Worm (Caenorhabditis elegans): Measurements from ENCODE around the gene ZC196.8.

The ZC196.8 gene

DNA sequence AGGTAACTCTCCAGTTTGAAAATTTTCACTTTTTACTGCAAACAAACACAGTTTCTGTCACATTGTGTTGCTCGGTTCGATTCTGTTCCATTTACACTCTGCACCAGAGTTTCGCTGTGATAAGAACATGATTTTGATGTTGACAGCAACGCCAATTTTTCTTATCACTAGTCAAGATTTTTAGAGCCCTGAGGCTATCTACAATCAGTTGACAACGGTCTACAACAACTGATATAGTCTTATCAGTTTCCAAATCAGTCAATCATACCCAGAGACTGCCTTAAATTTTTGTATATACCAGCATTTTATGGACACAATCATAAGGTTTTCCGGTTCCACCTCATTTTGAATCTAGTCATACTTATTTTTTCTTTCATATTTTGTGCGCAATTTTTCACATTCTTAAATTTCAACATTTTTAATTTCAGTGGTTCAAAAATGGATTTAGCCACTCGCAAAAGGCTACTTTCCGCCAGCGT is 46.5 kb upstream of the ZC196.8 start, which contains the start of gene B0507.3 (continued):
- no peak for TF ChIP-seq nhr-237 (tag; optimal IDR thresholded peaks at IDR 0.05)
- no peak for TF ChIP-seq unc-39 (tag; optimal IDR thresholded peaks at IDR 0.05)
- TF ChIP-seq mdt-29 (GFP tag; IDR thresholded peaks at IDR 0.05), result no peak
- no peak for TF ChIP-seq lin-39 (tag; optimal IDR thresholded peaks at IDR 0.05)
- no peak for TF ChIP-seq lin-38 (GFP tag; IDR thresholded peaks at IDR 0.05)
- TF ChIP-seq lin-29 (GFP tag; IDR thresholded peaks at IDR 0.05), result no peak
- no peak for TF ChIP-seq Y48G9A.11 (GFP tag; IDR thresholded peaks at IDR 0.05)
- no peak for TF ChIP-seq Y5F2A.4 (GFP tag; optimal IDR thresholded peaks at IDR 0.05)
- no peak for TF ChIP-seq nhr-76 (tag; optimal IDR thresholded peaks at IDR 0.05)
- TF ChIP-seq tra-1 (GFP tag; IDR thresholded peaks at IDR 0.05), result peak; percentile 98
- no peak for TF ChIP-seq jun-1 (tag; optimal IDR thresholded peaks at IDR 0.05)
- peak; percentile 99 for TF ChIP-seq dmd-6 (GFP tag; IDR thresholded peaks at IDR 0.05)
- TF ChIP-seq mes-2 (tag; optimal IDR thresholded peaks at IDR 0.05; ENCODE audit: poor library complexity, severe bottlenecking), result no peak
- no peak for TF ChIP-seq skn-1 (tag; optimal IDR thresholded peaks at IDR 0.05)
- TF ChIP-seq snpc-4 (tag; optimal IDR thresholded peaks at IDR 0.05), result no peak
- no peak for TF ChIP-seq hif-1 (tag; optimal IDR thresholded peaks at IDR 0.05)
- TF ChIP-seq nhr-42 (GFP tag; IDR thresholded peaks at IDR 0.05), result 0 out of 2 replicates have a peak, but pooled peaks have one; percentile 49
- no peak for TF ChIP-seq attf-4 (tag; optimal IDR thresholded peaks at IDR 0.05)
- TF ChIP-seq lim-7 (GFP tag; IDR thresholded peaks at IDR 0.05), result no peak
- peak; percentile 59; the same call in 1 of the 2 replicates for TF ChIP-seq pha-4 (GFP tag; IDR thresholded peaks at IDR 0.05)
- TF ChIP-seq pha-4 (tag; optimal IDR thresholded peaks at IDR 0.05), result no peak
- peak; percentile 35 for TF ChIP-seq aha-1 (tag)
- TF ChIP-seq ztf-11 (tag; optimal IDR thresholded peaks at IDR 0.05), result no peak
- TF ChIP-seq ceh-32 (tag; optimal IDR thresholded peaks at IDR 0.05; ENCODE audit: poor library complexity), result no peak
- no peak for TF ChIP-seq mep-1 (tag; optimal IDR thresholded peaks at IDR 0.05)
- peak; percentile 70 for TF ChIP-seq cey-2 (tag; optimal IDR thresholded peaks at IDR 0.05; ENCODE audit: borderline replicate concordance, insufficient read depth)

DNA sequence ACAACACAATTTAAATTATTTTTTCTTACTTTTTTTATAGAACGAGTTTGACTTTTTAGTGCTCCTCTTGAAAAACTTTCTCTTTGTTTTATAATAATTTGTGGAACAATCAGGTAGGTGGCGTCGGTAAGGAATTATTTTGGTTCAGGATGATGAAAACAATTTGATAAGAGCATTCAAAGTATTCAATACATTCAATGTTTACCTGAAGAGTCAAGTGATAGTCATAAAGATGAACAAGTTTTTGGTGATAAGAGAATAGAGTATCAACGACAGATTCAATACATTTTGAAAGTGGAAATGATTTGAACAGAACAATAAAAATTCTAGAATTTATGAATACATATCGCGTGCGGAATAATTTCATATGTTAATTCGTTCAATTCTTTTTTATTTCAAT is 45.4 kb upstream of the ZC196.8 start:
- no peak for TF ChIP-seq hmg-1.1 (GFP tag; IDR thresholded peaks at IDR 0.05)
- no peak for TF ChIP-seq hlh-11 (tag; optimal IDR thresholded peaks at IDR 0.05)
- TF ChIP-seq php-3 (GFP tag; IDR thresholded peaks at IDR 0.05), result peak; percentile 79
- TF ChIP-seq nhr-102 (tag; optimal IDR thresholded peaks at IDR 0.05), result no peak
- peak; percentile 55 for TF ChIP-seq dve-1 (tag; optimal IDR thresholded peaks at IDR 0.05; ENCODE audit: insufficient read depth)
- TF ChIP-seq unc-130 (GFP tag; optimal IDR thresholded peaks at IDR 0.05), result no peak
- peak; percentile 62 for TF ChIP-seq nhr-28 (tag; optimal IDR thresholded peaks at IDR 0.05)
- no peak for TF ChIP-seq nhr-237 (tag; optimal IDR thresholded peaks at IDR 0.05)
- TF ChIP-seq ztf-11 (tag; optimal IDR thresholded peaks at IDR 0.05), result no peak
- no peak for TF ChIP-seq lin-13 (GFP tag; optimal IDR thresholded peaks at IDR 0.05)
- no peak for TF ChIP-seq tag-97 (GFP tag; IDR thresholded peaks at IDR 0.05)
- TF ChIP-seq F44E2.7 (GFP tag; IDR thresholded peaks at IDR 0.05), result no peak
- no peak for TF ChIP-seq ceh-82 (tag; optimal IDR thresholded peaks at IDR 0.05)
- no peak for TF ChIP-seq nhr-25 (tag; optimal IDR thresholded peaks at IDR 0.05; ENCODE audit: borderline replicate concordance, insufficient read depth)
- TF ChIP-seq lir-3 (tag; optimal IDR thresholded peaks at IDR 0.05), result no peak
- TF ChIP-seq lin-1 (GFP tag; IDR thresholded peaks at IDR 0.05), result 0 out of 2 replicates have a peak, but pooled peaks have one; percentile 25
- TF ChIP-seq pqm-1 (tag; optimal IDR thresholded peaks at IDR 0.05), result peak; percentile 85
- TF ChIP-seq spr-3 (GFP tag; optimal IDR thresholded peaks at IDR 0.05), result no peak
- no peak for TF ChIP-seq duxl-1 (tag; optimal IDR thresholded peaks at IDR 0.05; ENCODE audit: poor library complexity)
- TF ChIP-seq lin-38 (GFP tag; IDR thresholded peaks at IDR 0.05), result no peak
- no peak for TF ChIP-seq nhr-6 (tag; optimal IDR thresholded peaks at IDR 0.05)
- TF ChIP-seq dmd-8 (GFP tag; IDR thresholded peaks at IDR 0.05), result no peak
- TF ChIP-seq aly-2 (tag; optimal IDR thresholded peaks at IDR 0.05), result no peak
- TF ChIP-seq madf-9 (GFP tag; conservative IDR thresholded peaks at IDR 0.05), result no peak
- no peak for TF ChIP-seq mes-2 (tag; optimal IDR thresholded peaks at IDR 0.05; ENCODE audit: poor library complexity, severe bottlenecking)
- no peak for TF ChIP-seq lin-29 (GFP tag; IDR thresholded peaks at IDR 0.05)
- no peak for TF ChIP-seq T26A8.4 (GFP tag; IDR thresholded peaks at IDR 0.05)
- TF ChIP-seq arid-1 (GFP tag; conservative IDR thresholded peaks at IDR 0.05), result no peak
- TF ChIP-seq ceh-20 (GFP tag; IDR thresholded peaks at IDR 0.05), result no peak
- no peak for TF ChIP-seq Y48G9A.11 (GFP tag; IDR thresholded peaks at IDR 0.05)
- no peak for TF ChIP-seq fos-1 (tag; optimal IDR thresholded peaks at IDR 0.05)

All from whole organism, L4 larva.